Worm (Caenorhabditis elegans) whole organism, L4/young adult: Measurements from ENCODE around the gene srbc-6.

Experiments used
- W03F9.2 ChIP-seq: fragments of 150-350 bp; optimal IDR thresholded peaks from 2 replicates; lab custom pipeline; 2014; ENCODE audit warnings: missing biosample characterization, missing genetic modification characterization
- dao-5 ChIP-seq: sonication (generic microtip); optimal IDR thresholded peaks from 2 replicates; lab custom pipeline; 2016; ENCODE audit warnings: missing genotype, missing genetic modification characterization, moderate library complexity, missing compliant biosample characterization
- him-1 ChIP-seq: sonication (generic microtip); optimal IDR thresholded peaks from 2 replicates; lab custom pipeline; 2016; ENCODE audit warnings: missing genotype, missing genetic modification reagents, missing genetic modification characterization, missing compliant biosample characterization

The srbc-6 gene

ce11 chrV:3151862-3152261, 18.1 kb upstream of the srbc-6 start, which contains the start of gene srab-6:
Gene srab-6 (minus strand): TSS chrV:3151962.
- TF ChIP-seq him-1 (no peak), dao-5 (tag; lab: Kevin White, UChicago) (no peak), W03F9.2 (tag; lab: Kevin White, UChicago) (no peak)

ce11 chrV:3155072-3155471, 14.9 kb upstream of the srbc-6 start, which contains the start of gene srab-7:
Gene srab-7 (minus strand): TSS chrV:3155172.
- TF ChIP-seq dao-5 (tag; lab: Kevin White, UChicago) = no peak
- no peak for TF ChIP-seq W03F9.2 (tag; lab: Kevin White, UChicago)
- TF ChIP-seq him-1 = no peak

ce11 chrV:3156786-3157185, 13.2 kb upstream of the srbc-6 start, which contains the start of gene exh-1:
Gene exh-1 (plus strand): TSS chrV:3157086.
- TF ChIP-seq dao-5 (tag; lab: Kevin White, UChicago) = no peak
- no peak for TF ChIP-seq him-1
- TF ChIP-seq W03F9.2 (tag; lab: Kevin White, UChicago) = no peak

- TF ChIP-seq him-1 = no peak
- no peak for TF ChIP-seq W03F9.2 (tag; lab: Kevin White, UChicago)
- TF ChIP-seq dao-5 (tag; lab: Kevin White, UChicago) = no peak
These were observed 11.6 kb upstream of the srbc-6 start for ce11 chrV:3158379-3158778.

ce11 chrV:3159252-3159651, 10.7 kb upstream of the srbc-6 start, which contains the start of gene C36C5.12:
Gene C36C5.12 (minus strand): TSS chrV:3159352.
- no peak for TF ChIP-seq W03F9.2 (tag; lab: Kevin White, UChicago)
- no peak for TF ChIP-seq dao-5 (tag; lab: Kevin White, UChicago)
- TF ChIP-seq him-1 = no peak

- TF ChIP-seq W03F9.2 (tag; lab: Kevin White, UChicago) (no peak), dao-5 (tag; lab: Kevin White, UChicago) (no peak), him-1 (no peak)
These were observed 7.6 kb upstream of the srbc-6 start for ce11 chrV:3162299-3162698.

ce11 chrV:3163143-3163542, 6.8 kb upstream of the srbc-6 start:
- TF ChIP-seq W03F9.2 (tag; lab: Kevin White, UChicago) (no peak), dao-5 (tag; lab: Kevin White, UChicago) (no peak)

ce11 chrV:3165438-3165837, 4.5 kb upstream of the srbc-6 start, which contains the start of gene C36C5.14:
Gene C36C5.14 (minus strand): TSS chrV:3165538.
- TF ChIP-seq dao-5 (tag; lab: Kevin White, UChicago) = no peak
- TF ChIP-seq him-1 = no peak
- TF ChIP-seq W03F9.2 (tag; lab: Kevin White, UChicago) = no peak

ce11 chrV:3166260-3166659, 3.7 kb upstream of the srbc-6 start, which contains the start of gene C36C5.4:
Gene C36C5.4 (plus strand): TSS chrV:3166560.
- TF ChIP-seq him-1 = no peak
- no peak for TF ChIP-seq W03F9.2 (tag; lab: Kevin White, UChicago)
- TF ChIP-seq dao-5 (tag; lab: Kevin White, UChicago) = no peak

- TF ChIP-seq W03F9.2 (tag; lab: Kevin White, UChicago) (no peak), dao-5 (tag; lab: Kevin White, UChicago) (no peak), him-1 (no peak)
These were observed 1.3 kb upstream of the srbc-6 start, which contains the start of gene C36C5.15 for ce11 chrV:3168650-3169049. Gene C36C5.15 (minus strand): TSS chrV:3168750.

- TF ChIP-seq dao-5 (tag; lab: Kevin White, UChicago) (no peak), W03F9.2 (tag; lab: Kevin White, UChicago) (no peak), him-1 (no peak)
These were observed 1.7 kb downstream of the srbc-6 start for ce11 chrV:3171625-3172024.

- TF ChIP-seq dao-5 (tag; lab: Kevin White, UChicago) (no peak), W03F9.2 (tag; lab: Kevin White, UChicago) (no peak)
These were observed 6.2 kb downstream of the srbc-6 start, which contains the start of gene srab-8 for ce11 chrV:3176161-3176560. Gene srab-8 (plus strand): TSS chrV:3176461.

ce11 chrV:3185855-3186254, 15.9 kb downstream of the srbc-6 start:
- TF ChIP-seq dao-5 (tag; lab: Kevin White, UChicago) (no peak), him-1 (no peak)

ce11 chrV:3188043-3188442, 18.1 kb downstream of the srbc-6 start, which contains the start of gene lag-2:
Gene lag-2 (plus strand): TSS chrV:3188343.
- TF ChIP-seq W03F9.2 (tag; lab: Kevin White, UChicago) = no peak

ce11 chrV:3193091-3193608, 23.2 kb downstream of the srbc-6 start, which contains the start of the genes Y73C8B.3 and Y73C8B.9:
Gene Y73C8B.3 (minus strand): TSS chrV:3193237.
Gene Y73C8B.9 (plus strand): TSS chrV:3193558.
- no peak for TF ChIP-seq him-1
- TF ChIP-seq W03F9.2 (tag; lab: Kevin White, UChicago) = no peak
- no peak for TF ChIP-seq dao-5 (tag; lab: Kevin White, UChicago)
